Worm (Caenorhabditis elegans): Measurements from ENCODE around the gene C17E7.13.

C17E7.13 gene

DNA sequence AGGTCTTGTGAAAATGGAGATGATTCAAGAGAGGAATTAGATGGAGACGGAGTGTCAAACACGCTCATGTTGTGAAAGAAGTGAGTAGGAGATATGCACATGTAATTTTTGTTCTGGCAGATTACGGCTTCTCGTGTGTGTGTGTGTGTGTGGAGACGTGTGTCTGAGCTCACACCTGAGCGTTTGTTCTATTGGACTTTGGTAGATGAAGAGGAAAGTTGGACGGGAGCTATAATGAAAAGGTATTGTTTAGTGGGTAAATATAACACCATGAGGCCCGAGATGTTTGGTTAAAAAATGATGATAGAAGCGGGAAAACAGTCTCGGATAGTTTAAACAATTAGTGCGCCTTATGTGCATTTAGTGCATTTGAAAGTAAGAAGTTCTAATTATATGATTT is 20.2 kb downstream of the C17E7.13 start, which contains the start of gene nhr-157:
Gene nhr-157, minus strand, starts transcription at position 101 of the 400 bp plus-strand sequence.
- no peak for TF ChIP-seq dao-5 (tag; optimal IDR thresholded peaks at IDR 0.05)
- TF ChIP-seq W03F9.2 (tag; optimal IDR thresholded peaks at IDR 0.05) = no peak
- TF ChIP-seq him-1 (tag; optimal IDR thresholded peaks at IDR 0.05) = no peak

DNA sequence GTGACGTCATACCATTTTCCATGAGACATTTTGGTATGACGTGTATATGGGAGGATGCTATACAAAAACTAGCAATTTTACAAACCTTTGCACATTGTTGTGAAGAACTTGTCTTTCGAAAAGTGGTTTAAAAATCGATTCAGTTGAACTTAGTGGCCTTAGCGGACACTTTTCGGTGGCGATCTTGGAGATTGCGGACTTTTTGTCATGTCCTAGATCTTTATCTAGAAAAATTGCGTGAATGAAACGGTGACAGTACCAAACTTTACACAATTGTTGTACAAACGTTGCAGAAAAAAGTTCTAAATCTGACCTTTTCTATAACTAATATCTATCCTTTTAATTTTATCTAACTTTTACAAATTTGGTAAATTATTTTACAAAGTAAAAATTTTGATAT is 23.8 kb downstream of the C17E7.13 start:
- no peak for TF ChIP-seq him-1 (tag; optimal IDR thresholded peaks at IDR 0.05)
- no peak for TF ChIP-seq dao-5 (tag; optimal IDR thresholded peaks at IDR 0.05)
- no peak for TF ChIP-seq W03F9.2 (tag; optimal IDR thresholded peaks at IDR 0.05)

DNA sequence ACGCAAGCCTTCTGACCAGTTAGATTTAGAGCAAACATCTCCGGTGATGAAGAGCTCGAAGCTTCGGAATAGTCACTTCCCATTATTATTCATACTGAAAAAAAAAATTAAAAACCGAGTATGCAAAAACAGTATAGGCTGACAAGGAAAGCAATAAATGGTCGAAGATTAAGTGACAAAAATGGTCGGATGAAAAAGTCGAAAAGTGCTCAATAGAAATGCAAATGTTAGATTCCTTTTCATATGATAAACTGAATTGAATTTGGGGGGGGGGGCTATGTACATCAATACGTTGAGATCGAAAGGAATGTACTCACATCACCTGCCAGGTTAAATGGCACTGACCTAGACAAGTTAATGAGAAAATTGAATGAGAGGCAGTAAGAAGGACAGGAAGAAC is 26.2 kb downstream of the C17E7.13 start, which contains the start of gene nhr-187:
Gene nhr-187, minus strand, starts transcription at position 101 of the 400 bp plus-strand sequence.
- TF ChIP-seq him-1 (tag; optimal IDR thresholded peaks at IDR 0.05) (no peak), W03F9.2 (tag; optimal IDR thresholded peaks at IDR 0.05) (no peak), dao-5 (tag; optimal IDR thresholded peaks at IDR 0.05) (no peak)

DNA sequence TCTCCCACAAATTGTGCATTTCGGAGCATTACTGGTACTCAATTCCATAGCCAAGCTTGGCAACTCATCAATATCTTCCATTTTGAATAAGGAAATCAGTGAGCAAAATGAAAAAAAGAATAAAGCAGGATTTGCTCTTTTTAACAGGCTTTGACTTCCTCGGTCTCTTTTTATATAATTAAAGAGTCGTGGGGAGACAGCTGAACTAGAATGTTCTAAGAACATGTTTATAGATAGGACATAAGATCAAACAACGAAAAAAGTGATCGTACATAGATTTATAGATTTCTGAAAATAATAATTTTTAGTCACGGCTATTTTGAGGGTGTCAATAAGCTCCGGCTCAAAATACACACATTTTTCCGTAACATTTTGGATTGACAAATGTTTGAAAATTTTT is 29.0 kb downstream of the C17E7.13 start, which contains the start of gene nhr-189:
Gene nhr-189, minus strand, starts transcription at position 121 of the 400 bp plus-strand sequence.
- TF ChIP-seq dao-5 (tag; optimal IDR thresholded peaks at IDR 0.05) (no peak), W03F9.2 (tag; optimal IDR thresholded peaks at IDR 0.05) (no peak), him-1 (tag; optimal IDR thresholded peaks at IDR 0.05) (no peak)

DNA sequence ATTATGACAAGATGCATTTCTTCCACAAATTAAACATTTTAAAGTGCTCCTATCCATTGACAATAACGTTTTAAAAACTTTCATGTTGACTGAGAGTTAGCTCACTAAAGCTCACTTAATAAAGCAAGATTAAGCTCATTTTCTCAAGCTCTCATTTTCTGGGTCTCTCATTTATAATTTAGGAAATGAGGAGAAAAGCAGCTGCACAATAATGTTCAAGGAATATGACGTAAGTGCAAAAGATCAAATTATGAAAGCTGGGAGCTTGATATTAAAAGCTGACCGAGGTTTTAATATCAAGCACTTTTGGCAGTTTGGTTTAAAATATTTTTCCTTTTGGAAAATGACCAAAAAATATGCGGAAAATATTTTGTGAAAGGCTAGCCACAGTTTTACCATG is 31.3 kb downstream of the C17E7.13 start, which contains the start of gene nhr-188:
Gene nhr-188, minus strand, starts transcription at position 84 of the 400 bp plus-strand sequence.
- TF ChIP-seq W03F9.2 (tag; optimal IDR thresholded peaks at IDR 0.05) (no peak), dao-5 (tag; optimal IDR thresholded peaks at IDR 0.05) (no peak), him-1 (tag; optimal IDR thresholded peaks at IDR 0.05) (no peak)

DNA sequence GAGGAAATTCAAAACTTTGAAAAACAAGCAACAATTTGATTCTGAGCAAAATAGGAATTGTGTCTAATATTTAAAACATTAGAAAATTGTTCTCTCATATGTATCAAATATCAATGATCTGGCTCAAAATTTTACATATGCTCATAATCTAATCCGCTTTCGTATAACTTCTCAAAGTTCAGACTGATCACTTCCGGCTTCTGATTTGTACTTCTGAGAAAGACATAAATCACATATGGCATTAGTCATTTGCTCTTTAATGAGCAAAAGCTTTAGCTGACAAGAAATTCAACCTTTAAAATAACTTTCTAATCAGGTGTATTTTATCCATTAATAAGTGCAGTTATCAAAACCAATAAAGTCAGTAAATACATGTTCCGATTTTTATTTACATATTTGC is 33.2 kb downstream of the C17E7.13 start:
- no peak for TF ChIP-seq him-1 (tag; optimal IDR thresholded peaks at IDR 0.05)
- no peak for TF ChIP-seq dao-5 (tag; optimal IDR thresholded peaks at IDR 0.05)
- no peak for TF ChIP-seq W03F9.2 (tag; optimal IDR thresholded peaks at IDR 0.05)

DNA sequence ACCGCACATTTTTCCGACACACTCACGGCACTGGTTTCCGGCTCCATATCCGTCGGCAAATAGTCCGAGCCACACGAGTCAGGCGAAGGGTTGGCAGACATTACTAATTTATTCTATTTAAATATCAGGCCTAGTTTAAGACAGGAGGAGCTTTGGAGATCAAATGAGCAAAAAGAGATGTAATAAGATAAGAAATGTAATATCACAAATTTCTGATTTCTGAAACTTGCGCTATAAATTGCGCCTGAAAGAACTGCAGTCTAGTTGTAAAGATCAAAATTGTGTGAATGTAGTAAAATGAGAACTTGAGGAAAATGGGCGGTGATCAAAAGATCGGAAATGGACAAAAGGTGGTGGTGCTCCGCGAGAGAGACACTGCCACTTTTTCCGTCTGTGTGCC is 34.2 kb downstream of the C17E7.13 start, which contains the start of gene nhr-186:
Gene nhr-186, minus strand, starts transcription at position 101 of the 400 bp plus-strand sequence.
- TF ChIP-seq him-1 (tag; optimal IDR thresholded peaks at IDR 0.05) (no peak), dao-5 (tag; optimal IDR thresholded peaks at IDR 0.05) (no peak), W03F9.2 (tag; optimal IDR thresholded peaks at IDR 0.05) (no peak)

DNA sequence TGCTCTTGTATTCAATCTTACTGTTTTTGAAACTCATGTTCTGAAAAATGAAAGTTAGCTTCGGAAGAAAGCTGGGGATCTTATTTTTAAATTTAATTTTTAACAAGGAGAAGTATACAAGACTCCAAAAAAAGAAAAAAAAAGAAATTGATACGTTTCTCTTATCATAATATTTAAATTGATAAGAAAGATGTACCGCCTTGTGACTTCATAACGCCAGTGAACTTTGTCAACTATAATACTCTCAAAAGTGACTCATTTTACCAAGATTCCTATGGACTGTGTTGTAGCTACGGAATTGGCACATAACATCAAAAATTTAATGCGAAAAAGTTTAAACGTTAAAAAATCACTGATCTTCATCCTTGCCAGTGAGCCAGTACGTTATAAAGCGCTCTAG is 37.3 kb downstream of the C17E7.13 start:
- no peak for TF ChIP-seq W03F9.2 (tag; optimal IDR thresholded peaks at IDR 0.05)
- no peak for TF ChIP-seq him-1 (tag; optimal IDR thresholded peaks at IDR 0.05)
- TF ChIP-seq dao-5 (tag; optimal IDR thresholded peaks at IDR 0.05) = no peak

DNA sequence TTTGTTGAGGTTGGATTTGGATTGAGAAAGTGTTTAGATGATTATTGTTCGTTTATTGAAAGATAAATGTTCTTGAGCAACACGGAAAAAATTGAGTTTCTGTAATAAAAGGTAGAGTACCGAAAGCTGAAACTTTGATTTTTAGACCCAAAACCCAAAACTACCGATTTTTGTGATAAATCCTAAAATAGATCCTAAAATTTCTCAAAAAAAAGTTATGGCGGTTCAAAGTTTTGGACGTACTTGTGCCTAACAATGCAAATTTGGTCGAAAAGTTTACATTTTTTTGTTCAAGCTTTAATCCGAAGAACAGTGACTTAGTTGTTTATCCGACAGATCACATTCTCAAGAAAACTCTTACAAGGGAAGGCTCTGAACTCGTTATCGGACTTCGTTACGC is 41.8 kb downstream of the C17E7.13 start, which contains the start of gene nhr-185:
Gene nhr-185, minus strand, starts transcription at position 101 of the 400 bp plus-strand sequence.
- TF ChIP-seq dao-5 (tag; optimal IDR thresholded peaks at IDR 0.05) (no peak), W03F9.2 (tag; optimal IDR thresholded peaks at IDR 0.05) (no peak), him-1 (tag; optimal IDR thresholded peaks at IDR 0.05) (no peak)

ce11 chrV:3843926-3844325 is 45.2 kb downstream of the C17E7.13 start, which contains the start of gene ugt-32:
TSS of gene ugt-32 (minus strand) at chrV:3844007.
- no peak for TF ChIP-seq W03F9.2 (tag; optimal IDR thresholded peaks at IDR 0.05)
- TF ChIP-seq dao-5 (tag; optimal IDR thresholded peaks at IDR 0.05) = no peak
- no peak for TF ChIP-seq him-1 (tag; optimal IDR thresholded peaks at IDR 0.05)

DNA sequence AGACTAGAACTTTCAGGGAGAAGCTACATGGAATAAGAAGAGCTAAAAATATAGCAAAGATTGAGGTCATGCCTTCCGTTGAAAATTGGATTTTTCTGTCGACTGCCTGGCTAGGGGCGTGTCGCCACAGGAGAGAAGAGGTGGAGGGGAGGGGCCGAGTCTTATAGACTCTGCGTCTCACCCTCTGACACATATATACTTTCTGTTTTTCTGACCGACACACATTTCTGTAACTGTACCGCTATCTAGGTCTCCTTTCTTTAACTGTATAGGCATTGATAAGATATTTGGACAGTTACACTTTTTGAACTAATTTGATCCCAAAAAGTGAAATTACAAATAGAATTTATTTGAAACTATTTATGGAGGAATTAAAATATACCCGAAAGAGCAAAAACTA is 47.6 kb downstream of the C17E7.13 start:
- TF ChIP-seq W03F9.2 (tag; optimal IDR thresholded peaks at IDR 0.05) = no peak
- no peak for TF ChIP-seq dao-5 (tag; optimal IDR thresholded peaks at IDR 0.05)
- no peak for TF ChIP-seq him-1 (tag; optimal IDR thresholded peaks at IDR 0.05)

All from whole organism, L4/young adult.